Fruit fly (Drosophila melanogaster) whole organism, pupa: ENCODE data around the gene CG46467.

Experiments
- CG10348 ChIP-seq: fragments of 200-800 bp; sonication (Bioruptor generic); IDR thresholded peaks from 2 replicates; pipeline ENCODE4 v1.3.6; 2022; ENCODE audit warnings: missing biosample characterization, missing genetic modification characterization
- CG13204 ChIP-seq: fragments of 200-800 bp; sonication (Bioruptor generic); optimal IDR thresholded peaks from 2 replicates; lab custom pipeline; 2018; ENCODE audit warnings: missing biosample characterization, mild to moderate bottlenecking, missing genetic modification characterization, moderate library complexity
- CG15710 ChIP-seq: fragments of 200-800 bp; sonication (Bioruptor generic); optimal IDR thresholded peaks from 2 replicates; lab custom pipeline; 2018; ENCODE audit warnings: missing biosample characterization, mild to moderate bottlenecking, missing genetic modification characterization, moderate library complexity
- CG17806 ChIP-seq: fragments of 200-800 bp; sonication (Bioruptor generic); optimal IDR thresholded peaks from 2 replicates; lab custom pipeline; 2018; ENCODE audit warnings: missing biosample characterization, mild to moderate bottlenecking, missing genetic modification characterization, moderate library complexity
- CG32121 ChIP-seq: fragments of 200-800 bp; sonication (Bioruptor generic); IDR thresholded peaks from 2 replicates; pipeline ENCODE4 v1.3.6; 2022; ENCODE audit warnings: missing biosample characterization, missing genetic modification characterization
- CG9948 ChIP-seq: fragments of 200-800 bp; sonication (Bioruptor generic); optimal IDR thresholded peaks from 2 replicates; lab custom pipeline; 2018; ENCODE audit warnings: missing biosample characterization, mild to moderate bottlenecking, missing genetic modification characterization, moderate library complexity
- D1 ChIP-seq: fragments of 200-800 bp; sonication (Bioruptor generic); optimal IDR thresholded peaks from 2 replicates; lab custom pipeline; 2018; ENCODE audit warnings: missing biosample characterization, mild to moderate bottlenecking, missing genetic modification characterization, moderate library complexity
- EcR ChIP-seq: fragments of 200-800 bp; sonication (Bioruptor generic); optimal IDR thresholded peaks from 3 replicates; lab custom pipeline; 2019; ENCODE audit warnings: missing biosample characterization, missing genetic modification characterization, mild to moderate bottlenecking, moderate library complexity, missing genetic modification reagents
- Ets98B ChIP-seq: fragments of 200-800 bp; sonication (Bioruptor generic); IDR thresholded peaks from 2 replicates; pipeline ENCODE4 v1.3.6; 2022; ENCODE audit warnings: missing biosample characterization, missing genetic modification characterization
- Pif1B ChIP-seq: fragments of 200-800 bp; sonication (Bioruptor generic); optimal IDR thresholded peaks from 3 replicates; lab custom pipeline; 2016; ENCODE audit warnings: missing biosample characterization, missing genetic modification characterization
- fd96Ca ChIP-seq: fragments of 200-800 bp; sonication (Bioruptor generic); IDR thresholded peaks from 3 replicates; pipeline ENCODE4 v1.3.6; 2022; ENCODE audit warnings: missing biosample characterization, missing genetic modification characterization
- gl ChIP-seq: fragments of 200-800 bp; sonication (Bioruptor generic); optimal IDR thresholded peaks from 2 replicates; lab custom pipeline; 2018; ENCODE audit warnings: missing biosample characterization, mild to moderate bottlenecking, missing genetic modification characterization
- rn ChIP-seq: fragments of 200-800 bp; sonication (Bioruptor generic); IDR thresholded peaks from 2 replicates; pipeline ENCODE4 v1.3.6; 2022; ENCODE audit warnings: missing biosample characterization, missing genetic modification characterization

dm6 chr3R:9874118-9874808, at the start of gene CG46467, which contains the start of gene Glut4EF:
- TF ChIP-seq gl (tag; lab: Kevin White, UChicago) (no peak), EcR (GFP tag; lab: Kevin White, UChicago) (peak; percentile 6), rn (GFP tag; lab: Robert Waterston, UW) (no peak), CG13204 (no peak), CG9948 (tag; lab: Kevin White, UChicago) (no peak), D1 (tag; lab: Kevin White, UChicago) (no peak), CG17806 (tag; lab: Kevin White, UChicago) (no peak), CG10348 (no peak), CG15710 (tag; lab: Kevin White, UChicago) (no peak), CG32121 (GFP tag; lab: Robert Waterston, UW) (peak; percentile 23; the same call in 1 of the 2 replicates), Ets98B (peak; percentile 30; the same call in 1 of the 2 replicates), fd96Ca (GFP tag; lab: Robert Waterston, UW) (no peak), Pif1B (GFP tag; lab: Kevin White, UChicago) (peak; percentile 42)
